Worm (Caenorhabditis elegans) whole organism, L2 larva: Measurements from ENCODE around the gene gpx-5.
"Not testable (repeated sequence)": the region's sequence is repeated elsewhere in the genome, so short reads cannot be mapped to it uniquely, and the experiment has no call there.

Experiments
- F13H6.1 ChIP-seq: sonication (generic microtip); optimal IDR thresholded peaks from 2 replicates; lab custom pipeline; 2016; ENCODE audit warnings: missing genetic modification characterization, missing compliant biosample characterization
- R02D3.7 ChIP-seq: fragments of 150-350 bp; optimal IDR thresholded peaks from 2 replicates; lab custom pipeline; 2014; ENCODE audit warnings: missing biosample characterization, missing genetic modification characterization
- ZK546.5 ChIP-seq: sonication (generic microtip); optimal IDR thresholded peaks from 2 replicates; lab custom pipeline; 2017; ENCODE audit warnings: missing biosample characterization, missing genetic modification characterization
- alr-1 ChIP-seq: fragments of 150-350 bp; optimal IDR thresholded peaks from 2 replicates; lab custom pipeline; 2014; ENCODE audit warnings: missing biosample characterization, missing genetic modification characterization
- ama-1 ChIP-seq: fragments of 150-350 bp; optimal IDR thresholded peaks from 2 replicates; lab custom pipeline; 2018; ENCODE audit warnings: inconsistent platforms
- blmp-1 ChIP-seq: sonication (generic microtip); optimal IDR thresholded peaks from 2 replicates; lab custom pipeline; 2017; ENCODE audit warnings: missing genetic modification characterization, mild to moderate bottlenecking, missing compliant biosample characterization, antibody characterized with exemption, moderate library complexity; ENCODE audit not compliant: insufficient read depth
- ceh-16 ChIP-seq: fragments of 150-350 bp; optimal IDR thresholded peaks from 2 replicates; lab custom pipeline; 2014; ENCODE audit warnings: missing biosample characterization, missing genetic modification characterization
- crh-2 ChIP-seq: sonication (generic microtip); optimal IDR thresholded peaks from 2 replicates; lab custom pipeline; 2017; ENCODE audit warnings: missing biosample characterization, missing genetic modification characterization
- dmd-4 ChIP-seq: sonication (generic microtip); optimal IDR thresholded peaks from 2 replicates; lab custom pipeline; 2017; ENCODE audit warnings: missing biosample characterization, missing genetic modification characterization
- egl-27 ChIP-seq: sonication (generic microtip); optimal IDR thresholded peaks from 3 replicates; lab custom pipeline; 2017; ENCODE audit warnings: missing biosample characterization, missing genetic modification reagents, missing genetic modification characterization
- elt-1 ChIP-seq: fragments of 150-350 bp; optimal IDR thresholded peaks from 2 replicates; lab custom pipeline; 2014; ENCODE audit warnings: missing biosample characterization, missing genetic modification characterization
- elt-3 ChIP-seq: sonication (generic microtip); optimal IDR thresholded peaks from 2 replicates; lab custom pipeline; 2017; ENCODE audit warnings: missing biosample characterization, missing genetic modification characterization
- fos-1 ChIP-seq: fragments of 150-350 bp; optimal IDR thresholded peaks from 2 replicates; lab custom pipeline; 2014; ENCODE audit warnings: missing biosample characterization, missing genetic modification characterization
- gmeb-1 ChIP-seq: fragments of 150-350 bp; optimal IDR thresholded peaks from 2 replicates; lab custom pipeline; 2014; ENCODE audit warnings: missing biosample characterization, missing genetic modification characterization
- lin-11 ChIP-seq: fragments of 150-350 bp; sonication (generic microtip); optimal IDR thresholded peaks from 2 replicates; lab custom pipeline; 2014; ENCODE audit warnings: missing biosample characterization, missing genetic modification characterization, inconsistent platforms, mixed read lengths
- lin-13 ChIP-seq: fragments of 150-350 bp; optimal IDR thresholded peaks from 2 replicates; lab custom pipeline; 2014; ENCODE audit warnings: missing biosample characterization, missing genetic modification reagents, missing genetic modification characterization
- lin-39 ChIP-seq: fragments of 150-350 bp; optimal IDR thresholded peaks from 2 replicates; lab custom pipeline; 2014; ENCODE audit warnings: missing biosample characterization, missing genetic modification reagents, missing genetic modification characterization
- mab-5 ChIP-seq: fragments of 150-350 bp; optimal IDR thresholded peaks from 2 replicates; lab custom pipeline; 2014; ENCODE audit warnings: missing biosample characterization, missing genetic modification characterization
- nhr-10 ChIP-seq: sonication (generic microtip); optimal IDR thresholded peaks from 2 replicates; lab custom pipeline; 2017; ENCODE audit warnings: missing biosample characterization, missing genetic modification characterization
- nhr-11 ChIP-seq: fragments of 150-350 bp; optimal IDR thresholded peaks from 2 replicates; lab custom pipeline; 2014; ENCODE audit warnings: missing biosample characterization, missing genetic modification characterization
- nhr-12 ChIP-seq: fragments of 150-350 bp; optimal IDR thresholded peaks from 2 replicates; lab custom pipeline; 2014; ENCODE audit warnings: missing biosample characterization, missing genetic modification characterization
- nhr-129 ChIP-seq: fragments of 150-350 bp; optimal IDR thresholded peaks from 2 replicates; lab custom pipeline; 2014; ENCODE audit warnings: missing biosample characterization, missing genetic modification characterization
- nhr-21 ChIP-seq: fragments of 150-350 bp; optimal IDR thresholded peaks from 2 replicates; lab custom pipeline; 2014; ENCODE audit warnings: missing biosample characterization, missing genetic modification characterization
- nhr-23 ChIP-seq: fragments of 150-350 bp; optimal IDR thresholded peaks from 2 replicates; lab custom pipeline; 2014; ENCODE audit warnings: missing biosample characterization, missing genetic modification reagents, missing genetic modification characterization
- nhr-25 ChIP-seq: fragments of 150-350 bp; sonication (generic microtip); optimal IDR thresholded peaks from 3 replicates; lab custom pipeline; 2014; ENCODE audit warnings: missing biosample characterization, missing genetic modification characterization
- sma-3 ChIP-seq: sonication (generic microtip); optimal IDR thresholded peaks from 2 replicates; lab custom pipeline; 2016; ENCODE audit warnings: missing genetic modification reagents, missing genetic modification characterization, missing compliant biosample characterization
- sma-9 ChIP-seq, 2 experiments: fragments of 150-350 bp in 1 of 2; sonication (generic microtip) in 1 of 2; optimal IDR thresholded peaks; 2 replicates each; lab custom pipeline; 2014 to 2016; ENCODE audit warnings: missing genetic modification characterization in 2 of 2, mild to moderate bottlenecking in 1 of 2, missing biosample characterization in 1 of 2, missing compliant biosample characterization in 1 of 2, missing genetic modification reagents in 1 of 2, moderate library complexity in 1 of 2
- snpc-4 ChIP-seq: fragments of 150-350 bp; optimal IDR thresholded peaks from 2 replicates; lab custom pipeline; 2014; ENCODE audit warnings: missing biosample characterization, missing genetic modification characterization
- unc-39 ChIP-seq: fragments of 150-350 bp; optimal IDR thresholded peaks from 2 replicates; lab custom pipeline; 2014; ENCODE audit warnings: missing biosample characterization, missing genetic modification characterization
- unc-62 ChIP-seq: fragments of 150-350 bp; optimal IDR thresholded peaks from 2 replicates; lab custom pipeline; 2014; ENCODE audit warnings: missing biosample characterization, missing genetic modification reagents, missing genetic modification characterization
- ztf-1 ChIP-seq: fragments of 200-800 bp; sonication (Bioruptor generic); conservative IDR thresholded peaks from 2 replicates; pipeline ENCODE4 v1.3.6; 2022; ENCODE audit warnings: missing genetic modification characterization, missing compliant biosample characterization
- ztf-11 ChIP-seq: sonication (generic microtip); optimal IDR thresholded peaks from 2 replicates; lab custom pipeline; 2017; ENCODE audit warnings: missing biosample characterization, missing genetic modification characterization

Gene gpx-5

ce11 chrX:9610040-9610613 is 25.7 kb downstream of the gpx-5 start, which contains the start of gene C11E4.6:
TSS of gene C11E4.6 (plus strand) at chrX:9610563.
- TF ChIP-seq dmd-4 (tag; lab: Kevin White, UChicago) (no peak), nhr-10 (tag; lab: Kevin White, UChicago) (no peak), crh-2 (tag; lab: Kevin White, UChicago) (no peak), ceh-16 (no peak), unc-39 (tag; lab: Kevin White, UChicago) (no peak), blmp-1 (tag; lab: Kevin White, UChicago) (no peak), elt-3 (tag; lab: Kevin White, UChicago) (no peak), nhr-12 (tag; lab: Kevin White, UChicago) (no peak), gmeb-1 (no peak)
- TF ChIP-seq, all 48 proteins: peak for 0

ce11 chrX:9616919-9617318 is 32.5 kb downstream of the gpx-5 start, which contains the start of gene C11E4.7:
TSS of gene C11E4.7 (plus strand) at chrX:9617219.
- TF ChIP-seq egl-27 (no peak), sma-3 (GFP tag; lab: Kevin White, UChicago) (no peak)

- TF ChIP-seq unc-62 (no peak), mab-5 (tag; lab: Kevin White, UChicago) (no peak), lin-11 (tag; lab: Kevin White, UChicago) (no peak), elt-1 (tag; lab: Kevin White, UChicago) (no peak)
- TF ChIP-seq, all 48 proteins: peak for 0
Measured at ce11 chrX:9620136-9620535, 35.7 kb downstream of the gpx-5 start, which contains the start of gene C11E4.8. TSS of gene C11E4.8 (plus strand) at chrX:9620436.

- TF ChIP-seq alr-1 (tag; lab: Kevin White, UChicago): no peak
- no peak for TF ChIP-seq F13H6.1 (tag; lab: Kevin White, UChicago)
- no peak for TF ChIP-seq nhr-129
- no peak for TF ChIP-seq nhr-25 (tag; lab: Kevin White, UChicago)
- peak; percentile 68 for TF ChIP-seq nhr-21 (tag; lab: Kevin White, UChicago)
- TF ChIP-seq sma-3 (GFP tag; lab: Kevin White, UChicago): peak; percentile 15
- TF ChIP-seq sma-9 (GFP tag; optimal IDR thresholded peaks at IDR 0.05; lab: Kevin White, UChicago): peak; percentile 55
- TF ChIP-seq sma-9 (tag; optimal IDR thresholded peaks at IDR 0.05; lab: Kevin White, UChicago): no peak
- no peak for TF ChIP-seq ztf-11 (tag; lab: Kevin White, UChicago)
- TF ChIP-seq snpc-4 (tag; lab: Kevin White, UChicago): no peak
- no peak for TF ChIP-seq dmd-4 (tag; lab: Kevin White, UChicago)
- TF ChIP-seq ZK546.5 (tag; lab: Kevin White, UChicago): no peak
- TF ChIP-seq nhr-11: no peak
- no peak for TF ChIP-seq elt-1 (tag; lab: Kevin White, UChicago)
- no peak for TF ChIP-seq ztf-1 (GFP tag; lab: Robert Waterston, UW)
- TF ChIP-seq blmp-1 (tag; lab: Kevin White, UChicago): no peak
- TF ChIP-seq ama-1 (lab: Kevin White, UChicago): no peak
- TF ChIP-seq crh-2 (tag; lab: Kevin White, UChicago): no peak
- TF ChIP-seq unc-39 (tag; lab: Kevin White, UChicago): no peak
- no peak for TF ChIP-seq lin-13 (GFP tag; lab: Kevin White, UChicago)
- TF ChIP-seq fos-1 (tag; lab: Kevin White, UChicago): peak; percentile 31
Measured at ce11 chrX:9622609-9623008, 38.1 kb downstream of the gpx-5 start.

- not testable (repeated sequence) for TF ChIP-seq R02D3.7, lin-39, alr-1 (tag; lab: Kevin White, UChicago)
Measured at ce11 chrX:9625824-9626223, 41.4 kb downstream of the gpx-5 start, which contains the start of gene F34H10.1. TSS of gene F34H10.1 (plus strand) at chrX:9626124.

ce11 chrX:9629552-9629951 is 45.1 kb downstream of the gpx-5 start:
- TF ChIP-seq lin-13 (GFP tag; lab: Kevin White, UChicago) (no peak), nhr-23 (no peak), crh-2 (tag; lab: Kevin White, UChicago) (no peak), unc-39 (tag; lab: Kevin White, UChicago) (no peak)
